Worm (Caenorhabditis elegans): Measurements from ENCODE around the gene C27H6.9.

The C27H6.9 gene

ce11 chrV:9982568-9982967, at the start of gene C27H6.9:
Gene C27H6.9 (plus strand): TSS chrV:9982868.
- TF ChIP-seq ztf-1 (GFP tag; conservative IDR thresholded peaks at IDR 0.05), result no peak
- no peak for TF ChIP-seq crh-2 (tag; optimal IDR thresholded peaks at IDR 0.05)
- no peak for TF ChIP-seq egl-27 (tag; optimal IDR thresholded peaks at IDR 0.05)
- TF ChIP-seq nhr-11 (tag; optimal IDR thresholded peaks at IDR 0.05), result no peak
- TF ChIP-seq C34F6.9 (tag; optimal IDR thresholded peaks at IDR 0.05), result no peak
- TF ChIP-seq elt-3 (tag; optimal IDR thresholded peaks at IDR 0.05), result no peak
- TF ChIP-seq mdl-1 (tag; optimal IDR thresholded peaks at IDR 0.05), result no peak
- TF ChIP-seq nhr-12 (tag; optimal IDR thresholded peaks at IDR 0.05), result no peak
- no peak for TF ChIP-seq lin-11 (tag; optimal IDR thresholded peaks at IDR 0.05)
- TF ChIP-seq sma-9 (GFP tag; optimal IDR thresholded peaks at IDR 0.05), result no peak
- TF ChIP-seq sma-9 (tag; optimal IDR thresholded peaks at IDR 0.05), result no peak
- TF ChIP-seq nhr-129 (tag; optimal IDR thresholded peaks at IDR 0.05), result no peak
- no peak for TF ChIP-seq ztf-11 (tag; optimal IDR thresholded peaks at IDR 0.05)
- no peak for TF ChIP-seq nhr-77 (tag; optimal IDR thresholded peaks at IDR 0.05)
- no peak for TF ChIP-seq ama-1 (optimal IDR thresholded peaks at IDR 0.05)
- TF ChIP-seq nhr-25 (tag; optimal IDR thresholded peaks at IDR 0.05), result no peak
- no peak for TF ChIP-seq Y55F3AM.14 (GFP tag; optimal IDR thresholded peaks at IDR 0.05)

ce11 chrV:9937435-9937834, 45.2 kb upstream of the C27H6.9 start, which contains the start of gene srj-33:
Gene srj-33 (minus strand): TSS chrV:9937535.
- TF ChIP-seq ZK546.5 (tag; optimal IDR thresholded peaks at IDR 0.05) (no peak), ztf-11 (tag; optimal IDR thresholded peaks at IDR 0.05) (no peak), dmd-4 (tag; optimal IDR thresholded peaks at IDR 0.05) (no peak), zag-1 (tag; optimal IDR thresholded peaks at IDR 0.05) (no peak), elt-3 (tag; optimal IDR thresholded peaks at IDR 0.05) (no peak), mdl-1 (tag; optimal IDR thresholded peaks at IDR 0.05) (no peak), peb-1 (tag; optimal IDR thresholded peaks at IDR 0.05) (no peak)

- no peak for TF ChIP-seq lin-11 (tag; optimal IDR thresholded peaks at IDR 0.05)
- TF ChIP-seq R02D3.7 (tag; optimal IDR thresholded peaks at IDR 0.05), result no peak
- no peak for TF ChIP-seq nhr-6 (tag; optimal IDR thresholded peaks at IDR 0.05)
- TF ChIP-seq ceh-16 (tag; optimal IDR thresholded peaks at IDR 0.05), result no peak
- TF ChIP-seq crh-2 (tag; optimal IDR thresholded peaks at IDR 0.05), result no peak
- TF ChIP-seq elt-3 (tag; optimal IDR thresholded peaks at IDR 0.05), result no peak
- no peak for TF ChIP-seq aly-2 (tag; optimal IDR thresholded peaks at IDR 0.05)
- no peak for TF ChIP-seq Y55F3AM.14 (GFP tag; optimal IDR thresholded peaks at IDR 0.05)
- TF ChIP-seq mab-5 (tag; optimal IDR thresholded peaks at IDR 0.05), result no peak
- no peak for TF ChIP-seq unc-55 (GFP tag; optimal IDR thresholded peaks at IDR 0.05)
- TF ChIP-seq F13H6.1 (tag; optimal IDR thresholded peaks at IDR 0.05), result no peak
These were observed 39.6 kb upstream of the C27H6.9 start, which contains the start of gene fipr-12 for ce11 chrV:9943039-9943438. Gene fipr-12 (plus strand): TSS chrV:9943339.

- no peak for TF ChIP-seq lin-13 (GFP tag; optimal IDR thresholded peaks at IDR 0.05)
- TF ChIP-seq aly-2 (tag; optimal IDR thresholded peaks at IDR 0.05), result no peak
- no peak for TF ChIP-seq C34F6.9 (tag; optimal IDR thresholded peaks at IDR 0.05)
- TF ChIP-seq zag-1 (tag; optimal IDR thresholded peaks at IDR 0.05), result no peak
- TF ChIP-seq sma-3 (GFP tag; optimal IDR thresholded peaks at IDR 0.05), result no peak
- no peak for TF ChIP-seq nhr-21 (tag; optimal IDR thresholded peaks at IDR 0.05)
- no peak for TF ChIP-seq lin-11 (tag; optimal IDR thresholded peaks at IDR 0.05)
These were observed 38.6 kb upstream of the C27H6.9 start, which contains the start of gene sre-28 for ce11 chrV:9944093-9944492. Gene sre-28 (plus strand): TSS chrV:9944393.

ce11 chrV:9948840-9949239, 33.8 kb upstream of the C27H6.9 start, which contains the start of gene nlp-58:
Gene nlp-58 (minus strand): TSS chrV:9948940.
- TF ChIP-seq nhr-10 (tag; optimal IDR thresholded peaks at IDR 0.05) (no peak), skn-1 (tag; optimal IDR thresholded peaks at IDR 0.05) (no peak), ztf-11 (tag; optimal IDR thresholded peaks at IDR 0.05) (no peak), lin-13 (GFP tag; optimal IDR thresholded peaks at IDR 0.05) (no peak), nhr-77 (tag; optimal IDR thresholded peaks at IDR 0.05) (no peak), sem-4 (tag; optimal IDR thresholded peaks at IDR 0.05) (no peak), lin-11 (tag; optimal IDR thresholded peaks at IDR 0.05) (no peak), unc-62 (GFP tag; optimal IDR thresholded peaks at IDR 0.05) (no peak), C34F6.9 (tag; optimal IDR thresholded peaks at IDR 0.05) (no peak), ztf-1 (GFP tag; conservative IDR thresholded peaks at IDR 0.05) (no peak), ama-1 (optimal IDR thresholded peaks at IDR 0.05) (no peak), nhr-21 (tag; optimal IDR thresholded peaks at IDR 0.05) (no peak)

Measured in whole organism, L2 larva.